Fruit fly (Drosophila melanogaster) whole organism, embryonic: ENCODE measurements around the gene Mst84Dd.

Experiments
- Awh ChIP-seq: fragments of 200-800 bp; sonication (Bioruptor generic); IDR thresholded peaks from 2 replicates; pipeline ENCODE4, ENCODE4 v1.3.6; 2022; ENCODE audit warnings: missing biosample characterization, missing genetic modification characterization
- B-H1 ChIP-seq: fragments of 200-800 bp; sonication (Bioruptor generic); IDR thresholded peaks from 3 replicates; pipeline ENCODE4 v1.3.6; 2022; ENCODE audit warnings: missing biosample characterization, missing genetic modification characterization
- Bteb2 ChIP-seq: fragments of 200-800 bp; sonication (Bioruptor generic); optimal IDR thresholded peaks from 2 replicates; lab custom pipeline; 2016; ENCODE audit warnings: missing biosample characterization, missing genetic modification characterization
- CG11085 ChIP-seq: fragments of 200-800 bp; sonication (Bioruptor generic); IDR thresholded peaks from 2 replicates; pipeline ENCODE4 v1.3.6; 2022; ENCODE audit warnings: missing biosample characterization, missing genetic modification characterization
- CG12659 ChIP-seq: fragments of 200-800 bp; sonication (Bioruptor generic); optimal IDR thresholded peaks from 3 replicates; lab custom pipeline; 2017; ENCODE audit warnings: mild to moderate bottlenecking, missing biosample characterization, missing genetic modification reagents, missing genetic modification characterization
- CG14965 ChIP-seq: fragments of 200-800 bp; sonication (Bioruptor generic); optimal IDR thresholded peaks from 2 replicates; lab custom pipeline; 2016; ENCODE audit warnings: missing biosample characterization, missing genetic modification characterization, borderline replicate concordance
- CG15011 ChIP-seq: fragments of 200-800 bp; sonication (Bioruptor generic); optimal IDR thresholded peaks from 3 replicates; lab custom pipeline; 2018; ENCODE audit warnings: missing biosample characterization, mild to moderate bottlenecking, missing genetic modification characterization
- CG15601 ChIP-seq: fragments of 200-800 bp; sonication (Bioruptor generic); optimal IDR thresholded peaks from 3 replicates; lab custom pipeline; 2019; ENCODE audit warnings: missing biosample characterization, mild to moderate bottlenecking, missing genetic modification characterization, moderate library complexity
- CG16813 ChIP-seq: fragments of 200-800 bp; sonication (Bioruptor generic); IDR thresholded peaks from 3 replicates; pipeline ENCODE4 v1.3.6; 2022; ENCODE audit warnings: missing biosample characterization, missing genetic modification characterization; ENCODE audit not compliant: partially characterized antibody
- CG17359 ChIP-seq: fragments of 200-800 bp; sonication (Bioruptor generic); optimal IDR thresholded peaks from 3 replicates; lab custom pipeline; 2018; ENCODE audit warnings: missing biosample characterization, mild to moderate bottlenecking, missing genetic modification characterization, moderate library complexity
- CG18764 ChIP-seq: fragments of 200-800 bp; sonication (Bioruptor generic); optimal IDR thresholded peaks from 3 replicates; lab custom pipeline; 2016; ENCODE audit warnings: missing biosample characterization, missing genetic modification characterization
- CG2202 ChIP-seq: fragments of 200-800 bp; sonication (Bioruptor generic); optimal IDR thresholded peaks from 2 replicates; lab custom pipeline; 2018; ENCODE audit warnings: missing biosample characterization, mild to moderate bottlenecking, missing genetic modification characterization
- CG33557 ChIP-seq: fragments of 200-800 bp; sonication (Bioruptor generic); optimal IDR thresholded peaks from 2 replicates; lab custom pipeline; 2019; ENCODE audit warnings: missing biosample characterization, mild to moderate bottlenecking, missing genetic modification characterization, moderate library complexity
- CG4707 ChIP-seq: fragments of 200-800 bp; sonication (Bioruptor generic); optimal IDR thresholded peaks from 2 replicates; lab custom pipeline; 2018; ENCODE audit warnings: missing biosample characterization, mild to moderate bottlenecking, missing genetic modification characterization, moderate library complexity
- CG5245 ChIP-seq: fragments of 200-800 bp; sonication (Bioruptor generic); optimal IDR thresholded peaks from 3 replicates; lab custom pipeline; 2016; ENCODE audit warnings: missing biosample characterization, missing genetic modification characterization
- CG6175 ChIP-seq: fragments of 200-800 bp; sonication (Bioruptor generic); IDR thresholded peaks from 3 replicates; pipeline ENCODE4 v1.3.6; 2022; ENCODE audit warnings: missing biosample characterization, missing genetic modification characterization
- CG6272 ChIP-seq: fragments of 200-800 bp; sonication (Bioruptor generic); IDR thresholded peaks from 2 replicates; pipeline ENCODE4 v1.3.6; 2022; ENCODE audit warnings: missing biosample characterization, missing genetic modification characterization
- CG6791 ChIP-seq: fragments of 200-800 bp; sonication (Bioruptor generic); IDR thresholded peaks from 3 replicates; pipeline ENCODE4 v1.3.6; 2022; ENCODE audit warnings: missing biosample characterization, missing genetic modification characterization; ENCODE audit not compliant: partially characterized antibody
- CG7357 ChIP-seq: fragments of 200-800 bp; sonication (Bioruptor generic); IDR thresholded peaks from 3 replicates; pipeline ENCODE4 v1.3.6; 2022; ENCODE audit warnings: missing biosample characterization, missing genetic modification characterization
- CG8388 ChIP-seq: fragments of 200-800 bp; sonication (Bioruptor generic); optimal IDR thresholded peaks from 2 replicates; lab custom pipeline; 2019; ENCODE audit warnings: missing biosample characterization, mild to moderate bottlenecking, missing genetic modification characterization, moderate library complexity
- CG9876 ChIP-seq: fragments of 200-800 bp; sonication (Bioruptor generic); optimal IDR thresholded peaks from 2 replicates; lab custom pipeline; 2016; ENCODE audit warnings: missing biosample characterization, missing genetic modification characterization
- CG9932 ChIP-seq: fragments of 200-800 bp; sonication (Bioruptor generic); IDR thresholded peaks from 2 replicates; pipeline ENCODE4 v1.3.6; 2022; ENCODE audit warnings: missing biosample characterization, missing genetic modification characterization
- Dek ChIP-seq: fragments of 200-800 bp; sonication (Bioruptor generic); optimal IDR thresholded peaks from 3 replicates; lab custom pipeline; 2019; ENCODE audit warnings: missing biosample characterization, mild to moderate bottlenecking, missing genetic modification characterization, moderate library complexity
- Dip2 ChIP-seq: fragments of 200-800 bp; sonication (Bioruptor generic); IDR thresholded peaks from 2 replicates; pipeline ENCODE4 v1.3.6; 2022; ENCODE audit warnings: missing biosample characterization, missing genetic modification characterization
- Fer1 ChIP-seq: fragments of 200-800 bp; sonication (Bioruptor generic); optimal IDR thresholded peaks from 2 replicates; lab custom pipeline; 2017; ENCODE audit warnings: missing biosample characterization, mild to moderate bottlenecking, missing genetic modification characterization
- H2.0 ChIP-seq: fragments of 200-800 bp; sonication (Bioruptor generic); IDR thresholded peaks from 2 replicates; pipeline ENCODE4 v1.3.6; 2022; ENCODE audit warnings: missing biosample characterization, missing genetic modification characterization
- HLHmδ ChIP-seq: fragments of 200-800 bp; sonication (Bioruptor generic); optimal IDR thresholded peaks from 2 replicates; lab custom pipeline; 2018; ENCODE audit warnings: missing biosample characterization, mild to moderate bottlenecking, missing genetic modification characterization, moderate library complexity
- HmgD ChIP-seq: fragments of 200-800 bp; sonication (Bioruptor generic); optimal IDR thresholded peaks from 3 replicates; lab custom pipeline; 2016; ENCODE audit warnings: missing biosample characterization, missing genetic modification characterization
- Opbp ChIP-seq: fragments of 200-800 bp; sonication (Bioruptor generic); IDR thresholded peaks from 3 replicates; pipeline ENCODE4 v1.3.6; 2022; ENCODE audit warnings: missing biosample characterization, missing genetic modification characterization; ENCODE audit not compliant: partially characterized antibody
- PHDP ChIP-seq: fragments of 200-800 bp; sonication (Bioruptor generic); optimal IDR thresholded peaks from 3 replicates; lab custom pipeline; 2018; ENCODE audit warnings: missing biosample characterization, mild to moderate bottlenecking, missing genetic modification characterization, moderate library complexity
- Vsx1 ChIP-seq: fragments of 200-800 bp; sonication (Bioruptor generic); optimal IDR thresholded peaks from 2 replicates; lab custom pipeline; 2017; ENCODE audit warnings: missing biosample characterization, mild to moderate bottlenecking, missing genetic modification characterization, missing genetic modification reagents
- bbx ChIP-seq: fragments of 200-800 bp; sonication (Bioruptor generic); IDR thresholded peaks from 2 replicates; pipeline ENCODE4 v1.3.6; 2022; ENCODE audit warnings: missing biosample characterization, missing genetic modification characterization; ENCODE audit not compliant: partially characterized antibody
- bcd ChIP-seq: fragments of 200-800 bp; sonication (Bioruptor generic); optimal IDR thresholded peaks from 2 replicates; lab custom pipeline; 2017; ENCODE audit warnings: missing biosample characterization, mild to moderate bottlenecking, missing genetic modification characterization
- chif ChIP-seq, 2 experiments: fragments of 200-800 bp; sonication (Bioruptor generic); optimal IDR thresholded peaks; 3 replicates each; lab custom pipeline; 2016; ENCODE audit warnings: missing biosample characterization in 2 of 2, missing genetic modification characterization in 2 of 2
- chn ChIP-seq: fragments of 200-800 bp; sonication (Bioruptor generic); optimal IDR thresholded peaks from 2 replicates; lab custom pipeline; 2016; ENCODE audit warnings: missing biosample characterization, missing genetic modification characterization
- danr ChIP-seq: fragments of 200-800 bp; sonication (Bioruptor generic); IDR thresholded peaks from 2 replicates; pipeline ENCODE4 v1.3.6; 2022; ENCODE audit warnings: missing biosample characterization, missing genetic modification characterization
- disco-r ChIP-seq: fragments of 200-800 bp; sonication (Bioruptor generic); optimal IDR thresholded peaks from 2 replicates; lab custom pipeline; 2016; ENCODE audit warnings: missing biosample characterization, missing genetic modification characterization
- en ChIP-seq: fragments of 200-800 bp; sonication (Bioruptor generic); optimal IDR thresholded peaks from 2 replicates; lab custom pipeline; 2016; ENCODE audit warnings: missing biosample characterization, missing genetic modification characterization
- jing ChIP-seq: fragments of 200-800 bp; sonication (Bioruptor generic); optimal IDR thresholded peaks from 2 replicates; lab custom pipeline; 2018; ENCODE audit warnings: missing biosample characterization, mild to moderate bottlenecking, missing genetic modification characterization
- mirr ChIP-seq: fragments of 200-800 bp; sonication (Bioruptor generic); optimal IDR thresholded peaks from 3 replicates; lab custom pipeline; 2018; ENCODE audit warnings: missing biosample characterization, mild to moderate bottlenecking, missing genetic modification characterization
- nmo ChIP-seq: fragments of 200-800 bp; sonication (Bioruptor generic); optimal IDR thresholded peaks from 2 replicates; lab custom pipeline; 2018; ENCODE audit warnings: missing biosample characterization, mild to moderate bottlenecking, missing genetic modification characterization, moderate library complexity
- oc ChIP-seq: fragments of 200-800 bp; sonication (Bioruptor generic); optimal IDR thresholded peaks from 2 replicates; lab custom pipeline; 2018; ENCODE audit warnings: missing biosample characterization, mild to moderate bottlenecking, missing genetic modification characterization, moderate library complexity
- pan ChIP-seq, 4 experiments: fragments of >200 bp in 3 of 4; fragments of 200-800 bp in 1 of 4; sonication (Bioruptor generic) in 1 of 4; optimal IDR thresholded peaks in 3 of 4; IDR thresholded peaks in 1 of 4; 2 replicates each; pipeline versions ENCODE4 v1.3.6 to Lab custom; 2017 to 2022; ENCODE audit warnings: missing biosample characterization in 2 of 4, missing genetic modification characterization in 2 of 4, mixed read lengths in 1 of 4
- psq ChIP-seq: fragments of 200-800 bp; sonication (Bioruptor generic); optimal IDR thresholded peaks from 2 replicates; lab custom pipeline; 2017; ENCODE audit warnings: missing biosample characterization, missing genetic modification characterization
- schlank ChIP-seq: fragments of 200-800 bp; sonication (Bioruptor generic); optimal IDR thresholded peaks from 2 replicates; lab custom pipeline; 2018; ENCODE audit warnings: missing biosample characterization, mild to moderate bottlenecking, missing genetic modification characterization
- sim ChIP-seq: fragments of 200-800 bp; sonication (Bioruptor generic); IDR thresholded peaks from 2 replicates; pipeline ENCODE4 v1.3.6; 2022; ENCODE audit warnings: missing biosample characterization, missing genetic modification characterization
- sob ChIP-seq: fragments of 200-800 bp; sonication (Bioruptor generic); IDR thresholded peaks from 2 replicates; pipeline ENCODE4 v1.3.6; 2022; ENCODE audit warnings: missing biosample characterization, missing genetic modification characterization
- trem ChIP-seq: fragments of 200-800 bp; optimal IDR thresholded peaks from 3 replicates; lab custom pipeline; 2019; ENCODE audit warnings: missing biosample characterization, mild to moderate bottlenecking, missing genetic modification characterization, moderate library complexity
- zen ChIP-seq: fragments of 200-800 bp; sonication (Bioruptor generic); optimal IDR thresholded peaks from 3 replicates; lab custom pipeline; 2018; ENCODE audit warnings: missing biosample characterization, mild to moderate bottlenecking, missing genetic modification characterization, moderate library complexity

Mst84Dd gene

DNA sequence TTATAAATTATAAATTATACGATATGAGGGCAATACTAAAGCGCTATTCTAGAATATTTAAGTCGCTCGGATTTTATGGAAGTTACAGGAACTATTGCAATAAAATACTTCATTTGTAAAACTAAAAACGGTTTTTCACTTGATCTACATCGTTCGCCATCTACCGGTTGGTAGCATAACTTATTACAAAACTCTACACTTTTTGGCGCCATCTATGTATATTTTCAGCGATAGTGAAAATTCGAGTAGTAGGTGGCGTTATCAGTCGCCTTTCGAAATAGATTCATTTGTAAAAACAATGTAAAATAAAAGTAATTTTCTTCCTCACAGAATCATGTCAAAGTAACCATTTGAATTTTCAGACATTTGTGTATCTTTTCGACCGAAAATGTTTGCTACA lies 17.1 kb downstream of the Mst84Dd start, which contains the start of gene nxf4 (continued):
- TF ChIP-seq CG17359 (tag; lab: Kevin White, UChicago) (peak; percentile 60), CG4707 (peak; percentile 32), danr (GFP tag; lab: Robert Waterston, UW) (no peak), sob (GFP tag; lab: Robert Waterston, UW) (peak; percentile 83; the same call in 1 of the 2 replicates), psq (GFP tag; lab: Kevin White, UChicago) (peak; percentile 51), Fer1 (GFP tag; lab: Kevin White, UChicago) (no peak), CG14965 (GFP tag; lab: Kevin White, UChicago) (peak; percentile 100), B-H1 (GFP tag; lab: Robert Waterston, UW) (peak; percentile 43; the same call in 1 of the 3 replicates), CG12659 (GFP tag; lab: Kevin White, UChicago) (peak; percentile 28), nmo (GFP tag; lab: Kevin White, UChicago) (peak; percentile 76), CG9932 (peak; percentile 85), CG9876 (GFP tag; lab: Kevin White, UChicago) (peak; percentile 88), Vsx1 (peak; percentile 36), chif (GFP tag; optimal IDR thresholded peaks at IDR 0.05; lab: Kevin White, UChicago) (peak; percentile 38 to 87), pan (optimal IDR thresholded peaks at IDR 0.05; lab: Kevin White, UChicago) (no peak), pan (GFP tag; optimal IDR thresholded peaks at IDR 0.05 in 1 of 2, IDR thresholded peaks at IDR 0.05 in 1 of 2) (peak in 1 of 2 experiments; percentile 60), Dek (tag; lab: Kevin White, UChicago) (peak; percentile 54), trem (peak; percentile 50), PHDP (tag; lab: Kevin White, UChicago) (peak; percentile 76), Dip2 (GFP tag; lab: Robert Waterston, UW) (peak; percentile 96), CG15011 (GFP tag; lab: Kevin White, UChicago) (no peak), CG2202 (tag; lab: Kevin White, UChicago) (peak; percentile 8), Bteb2 (GFP tag; lab: Kevin White, UChicago) (peak; percentile 39), CG5245 (peak; percentile 79), CG6272 (GFP tag; lab: Robert Waterston, UW) (peak; percentile 53), schlank (tag; lab: Kevin White, UChicago) (no peak), bbx (no peak), oc (tag; lab: Kevin White, UChicago) (no peak), sim (GFP tag; lab: Robert Waterston, UW) (no peak), jing (GFP tag; lab: Kevin White, UChicago) (peak; percentile 64), HLHmδ (GFP tag; lab: Kevin White, UChicago) (no peak), CG15601 (tag; lab: Kevin White, UChicago) (peak; percentile 63), CG11085 (GFP tag; lab: Robert Waterston, UW) (0 out of 2 replicates have a peak, but pooled peaks have one; percentile 45), CG8388 (peak; percentile 39), CG6175 (GFP tag; lab: Robert Waterston, UW) (peak; percentile 57; the same call in 1 of the 3 replicates), CG18764 (GFP tag; lab: Kevin White, UChicago) (peak; percentile 75), CG7357 (GFP tag; lab: Robert Waterston, UW) (no peak), CG33557 (GFP tag; lab: Kevin White, UChicago) (peak; percentile 43), zen (tag; lab: Kevin White, UChicago) (peak; percentile 83), HmgD (GFP tag; lab: Kevin White, UChicago) (peak; percentile 74), CG16813 (GFP tag; lab: Robert Waterston, UW) (peak; percentile 49; the same call in 1 of the 3 replicates), chn (GFP tag; lab: Kevin White, UChicago) (peak; percentile 82), bcd (GFP tag; lab: Kevin White, UChicago) (peak; percentile 83), H2.0 (GFP tag; lab: Robert Waterston, UW) (peak; percentile 66), disco-r (GFP tag; lab: Kevin White, UChicago) (peak; percentile 69), Awh (peak; percentile 26; the same call in 1 of the 2 replicates), Opbp (GFP tag; lab: Robert Waterston, UW) (peak; percentile 69; the same call in 1 of the 3 replicates), CG6791 (peak; percentile 48; the same call in 2 of the 3 replicates), en (GFP tag; lab: Kevin White, UChicago) (peak; percentile 74), mirr (GFP tag; lab: Kevin White, UChicago) (peak; percentile 31)
